Worm (Caenorhabditis elegans) whole organism, midembryonic: Measurements from ENCODE around the gene F36D4.5.

Source experiments
- T22C8.4 ChIP-seq: fragments of 200-800 bp; sonication (Bioruptor generic); IDR thresholded peaks from 2 replicates; pipeline ENCODE4 v1.3.6; 2022; ENCODE audit warnings: missing genetic modification characterization, missing compliant biosample characterization
- cog-1 ChIP-seq: sonication (generic microtip); optimal IDR thresholded peaks from 2 replicates; lab custom pipeline; 2016; ENCODE audit warnings: missing genetic modification characterization, missing compliant biosample characterization
- flt-1 ChIP-seq: fragments of 200-800 bp; sonication (Bioruptor generic); IDR thresholded peaks from 2 replicates; pipeline ENCODE4 v1.3.6; 2022; ENCODE audit warnings: missing genetic modification characterization, missing compliant biosample characterization
- klf-2 ChIP-seq: fragments of 200-800 bp; sonication (Bioruptor generic); conservative IDR thresholded peaks from 2 replicates; pipeline ENCODE4 v1.3.6; 2022; ENCODE audit warnings: missing genetic modification reagents, missing genetic modification characterization, missing compliant biosample characterization
- med-1 ChIP-seq: sonication (generic microtip); optimal IDR thresholded peaks from 2 replicates; lab custom pipeline; 2017; ENCODE audit warnings: missing genetic modification characterization, mild to moderate bottlenecking, missing compliant biosample characterization, antibody characterized with exemption, missing genetic modification reagents; ENCODE audit not compliant: insufficient read depth
- ref-1 ChIP-seq: fragments of 200-800 bp; sonication (Bioruptor generic); conservative IDR thresholded peaks from 2 replicates; pipeline ENCODE4 v1.3.6; 2022; ENCODE audit warnings: missing genetic modification reagents, missing genetic modification characterization, missing compliant biosample characterization
- tab-1 ChIP-seq: fragments of 200-800 bp; sonication (Bioruptor generic); IDR thresholded peaks from 2 replicates; pipeline ENCODE4 v1.3.6; 2022; ENCODE audit warnings: missing genetic modification characterization, missing compliant biosample characterization
- ztf-23 ChIP-seq: fragments of 200-800 bp; sonication (Bioruptor generic); IDR thresholded peaks from 2 replicates; pipeline ENCODE4 v1.3.6; 2022; ENCODE audit warnings: missing genetic modification reagents, missing genetic modification characterization, missing compliant biosample characterization
- ztf-29 ChIP-seq: fragments of 200-800 bp; sonication (Bioruptor generic); IDR thresholded peaks from 2 replicates; pipeline ENCODE4 v1.3.6; 2022; ENCODE audit warnings: missing genetic modification reagents, missing genetic modification characterization, missing compliant biosample characterization

Gene F36D4.5

ce11 chrV:9443109-9443508 lies 17.5 kb upstream of the F36D4.5 start:
- TF ChIP-seq med-1 (GFP tag; lab: Kevin White, UChicago) (no peak), ztf-29 (GFP tag; lab: Robert Waterston, UW) (no peak), ztf-23 (no peak)

DNA sequence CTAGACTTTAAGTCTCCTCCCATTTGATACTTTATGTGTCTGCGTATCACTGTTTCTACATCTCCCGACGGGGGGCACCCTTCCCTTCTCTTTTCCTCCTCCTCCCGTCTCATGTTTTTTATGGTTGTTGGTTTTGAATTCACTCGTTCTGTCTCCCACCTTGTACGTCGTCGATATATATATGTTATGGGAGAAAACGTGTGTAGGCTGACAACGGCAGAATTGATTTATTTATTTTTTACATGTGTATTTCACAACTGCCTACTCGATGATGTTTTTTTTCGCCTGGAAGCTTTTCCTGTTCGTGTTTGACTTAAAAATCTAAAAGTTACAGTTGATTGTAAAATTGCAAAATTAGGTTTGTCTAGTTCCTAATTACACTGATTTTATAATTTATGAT lies 16.9 kb upstream of the F36D4.5 start:
- no peak for TF ChIP-seq med-1 (GFP tag; lab: Kevin White, UChicago)
- no peak for TF ChIP-seq ztf-23
- TF ChIP-seq ztf-29 (GFP tag; lab: Robert Waterston, UW) = no peak
- no peak for TF ChIP-seq cog-1 (tag; lab: Kevin White, UChicago)
- TF ChIP-seq tab-1 (GFP tag; lab: Robert Waterston, UW) = no peak
- no peak for TF ChIP-seq T22C8.4
- TF ChIP-seq ref-1 (GFP tag; lab: Robert Waterston, UW) = no peak
- no peak for TF ChIP-seq flt-1 (GFP tag; lab: Robert Waterston, UW)
- TF ChIP-seq klf-2 (GFP tag; lab: Robert Waterston, UW) = no peak

- no peak for TF ChIP-seq cog-1 (tag; lab: Kevin White, UChicago)
- TF ChIP-seq klf-2 (GFP tag; lab: Robert Waterston, UW) = no peak
- TF ChIP-seq tab-1 (GFP tag; lab: Robert Waterston, UW) = no peak
- no peak for TF ChIP-seq ztf-29 (GFP tag; lab: Robert Waterston, UW)
- no peak for TF ChIP-seq T22C8.4
- TF ChIP-seq ztf-23 = no peak
- TF ChIP-seq flt-1 (GFP tag; lab: Robert Waterston, UW) = no peak
- TF ChIP-seq ref-1 (GFP tag; lab: Robert Waterston, UW) = no peak
- no peak for TF ChIP-seq med-1 (GFP tag; lab: Kevin White, UChicago)
These were observed 15.4 kb upstream of the F36D4.5 start for ce11 chrV:9441046-9441445.

DNA sequence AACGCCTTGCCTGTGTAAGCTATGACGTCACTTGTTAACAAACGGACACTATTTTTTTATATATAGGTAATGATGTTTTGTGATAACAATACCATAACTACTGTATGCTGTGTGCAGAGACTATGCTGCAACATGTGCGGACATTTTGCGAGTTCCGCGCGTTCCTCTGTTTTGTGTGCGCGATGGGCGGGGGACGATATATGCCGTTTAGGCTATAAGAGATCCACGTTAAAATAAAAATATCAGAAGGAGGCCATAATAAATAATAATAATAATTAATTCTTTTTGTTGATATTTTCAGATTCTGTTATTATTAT lies 14.3 kb upstream of the F36D4.5 start:
- no peak for TF ChIP-seq T22C8.4
- TF ChIP-seq ztf-23 = no peak
- no peak for TF ChIP-seq tab-1 (GFP tag; lab: Robert Waterston, UW)
- TF ChIP-seq med-1 (GFP tag; lab: Kevin White, UChicago) = no peak
- no peak for TF ChIP-seq cog-1 (tag; lab: Kevin White, UChicago)
- no peak for TF ChIP-seq klf-2 (GFP tag; lab: Robert Waterston, UW)
- TF ChIP-seq flt-1 (GFP tag; lab: Robert Waterston, UW) = no peak

ce11 chrV:9439315-9440002 lies 13.8 kb upstream of the F36D4.5 start, which contains the start of gene Y54B9A.1:
Gene Y54B9A.1 (minus strand): TSS chrV:9439549.
- TF ChIP-seq ztf-23 (peak; percentile 52; the same call in 1 of the 2 replicates), flt-1 (GFP tag; lab: Robert Waterston, UW) (peak; percentile 55; the same call in 1 of the 2 replicates)

DNA sequence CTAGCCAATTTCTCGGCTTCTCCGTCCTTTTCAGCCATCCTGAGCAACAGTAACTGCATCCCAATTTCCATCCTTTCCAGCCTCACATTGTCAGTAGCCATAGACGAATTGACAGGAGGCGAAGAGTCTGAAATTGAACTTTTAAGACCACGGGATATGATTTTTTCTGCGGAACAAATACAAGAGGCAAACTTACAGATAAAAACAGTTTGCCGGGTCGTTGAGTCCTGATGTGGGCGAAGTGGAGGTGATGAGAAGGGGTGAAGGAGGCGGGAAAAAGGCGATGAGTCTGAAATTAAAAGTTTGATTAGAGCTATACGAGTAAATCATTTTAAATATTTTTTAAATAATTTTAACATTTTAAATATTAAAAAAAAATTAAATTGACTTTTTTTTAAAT lies 1.5 kb upstream of the F36D4.5 start, which contains the start of gene F36D4.6:
TSS of gene F36D4.6 (minus strand) at position 101 of the 400 bp plus-strand sequence.
- TF ChIP-seq med-1 (GFP tag; lab: Kevin White, UChicago) (no peak), klf-2 (GFP tag; lab: Robert Waterston, UW) (no peak), ztf-23 (no peak), T22C8.4 (no peak), ztf-29 (GFP tag; lab: Robert Waterston, UW) (no peak), tab-1 (GFP tag; lab: Robert Waterston, UW) (no peak), cog-1 (tag; lab: Kevin White, UChicago) (no peak), flt-1 (GFP tag; lab: Robert Waterston, UW) (no peak), ref-1 (GFP tag; lab: Robert Waterston, UW) (no peak)

ce11 chrV:9424514-9424913 lies 1.1 kb downstream of the F36D4.5 start:
- TF ChIP-seq flt-1 (GFP tag; lab: Robert Waterston, UW) (no peak), cog-1 (tag; lab: Kevin White, UChicago) (peak; percentile 42)

DNA sequence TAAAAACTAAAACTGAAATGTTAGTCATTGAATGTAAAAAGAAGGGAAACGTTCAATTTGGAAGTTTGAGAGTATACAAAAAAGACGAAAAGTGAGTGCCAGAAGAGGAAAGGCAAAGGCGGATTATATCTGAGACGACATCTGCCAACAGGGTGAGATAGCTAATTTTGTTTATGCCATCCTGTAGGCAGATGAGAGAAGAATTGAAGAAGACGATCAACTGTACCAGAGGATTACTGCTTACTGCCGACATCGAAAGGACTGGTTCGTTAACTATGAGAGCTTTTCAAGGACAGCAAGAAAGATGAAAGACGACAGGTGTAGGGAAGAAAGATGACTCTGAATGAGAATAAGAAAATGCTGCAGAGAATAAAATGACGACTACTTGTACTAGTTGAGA lies 2.1 kb downstream of the F36D4.5 start:
- no peak for TF ChIP-seq klf-2 (GFP tag; lab: Robert Waterston, UW)
- TF ChIP-seq tab-1 (GFP tag; lab: Robert Waterston, UW) = no peak
- no peak for TF ChIP-seq flt-1 (GFP tag; lab: Robert Waterston, UW)
- no peak for TF ChIP-seq ztf-23
- TF ChIP-seq cog-1 (tag; lab: Kevin White, UChicago) = no peak
- no peak for TF ChIP-seq med-1 (GFP tag; lab: Kevin White, UChicago)
- TF ChIP-seq T22C8.4 = no peak
- TF ChIP-seq ztf-29 (GFP tag; lab: Robert Waterston, UW) = no peak
- TF ChIP-seq ref-1 (GFP tag; lab: Robert Waterston, UW) = no peak

ce11 chrV:9422745-9423144 lies 2.9 kb downstream of the F36D4.5 start:
- TF ChIP-seq ztf-29 (GFP tag; lab: Robert Waterston, UW) (0 out of 2 replicates have a peak, but pooled peaks have one; percentile 51), klf-2 (GFP tag; lab: Robert Waterston, UW) (0 out of 2 replicates have a peak, but pooled peaks have one; percentile 41), T22C8.4 (no peak)

DNA sequence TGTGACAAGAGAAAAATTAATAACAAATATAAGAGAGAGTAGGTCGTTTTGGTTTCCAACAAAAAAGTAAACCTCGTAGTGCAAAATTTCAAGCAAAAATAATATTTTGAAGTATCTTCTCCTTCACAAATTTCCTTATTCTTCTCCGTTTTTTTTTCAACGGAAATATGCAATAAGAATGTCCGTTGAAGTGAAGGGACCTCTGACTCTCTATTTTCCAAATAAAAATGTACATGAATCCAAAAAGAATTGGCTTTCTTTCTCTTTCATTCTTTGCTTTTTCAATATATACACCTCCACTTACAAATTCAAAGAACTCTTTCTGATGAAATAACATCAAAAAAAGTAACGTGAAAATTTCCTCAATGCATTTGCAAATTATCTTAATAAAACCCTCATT lies 9.0 kb downstream of the F36D4.5 start, which contains the start of gene F36D4.1:
TSS of gene F36D4.1 (plus strand) at position 301 of the 400 bp plus-strand sequence.
- TF ChIP-seq tab-1 (GFP tag; lab: Robert Waterston, UW) (no peak), T22C8.4 (no peak), klf-2 (GFP tag; lab: Robert Waterston, UW) (no peak), cog-1 (tag; lab: Kevin White, UChicago) (no peak), flt-1 (GFP tag; lab: Robert Waterston, UW) (no peak), ztf-23 (no peak), ztf-29 (GFP tag; lab: Robert Waterston, UW) (no peak), med-1 (GFP tag; lab: Kevin White, UChicago) (no peak), ref-1 (GFP tag; lab: Robert Waterston, UW) (no peak)
